Worm (Caenorhabditis elegans) whole organism, late embryonic: Measurements from ENCODE around the gene hrde-1.

Experiments
- C08G9.2 ChIP-seq: sonication (generic microtip); optimal IDR thresholded peaks from 2 replicates; lab custom pipeline; 2016; ENCODE audit warnings: mild to moderate bottlenecking, missing genetic modification characterization, moderate library complexity, missing compliant biosample characterization
- K09A11.1 ChIP-seq: sonication (generic microtip); optimal IDR thresholded peaks from 2 replicates; lab custom pipeline; 2017; ENCODE audit warnings: antibody characterized with exemption, mild to moderate bottlenecking, missing genetic modification characterization, missing compliant biosample characterization; ENCODE audit not compliant: insufficient read depth
- ahr-1 ChIP-seq: sonication (generic microtip); optimal IDR thresholded peaks from 2 replicates; lab custom pipeline; 2016; ENCODE audit warnings: missing genetic modification characterization, missing compliant biosample characterization
- ama-1 ChIP-seq: fragments of 150-350 bp; optimal IDR thresholded peaks from 2 replicates; lab custom pipeline; 2014
- ceh-14 ChIP-seq: sonication (generic microtip); optimal IDR thresholded peaks from 2 replicates; lab custom pipeline; 2016; ENCODE audit warnings: missing genotype, missing genetic modification characterization, missing compliant biosample characterization
- ceh-18 ChIP-seq: sonication (generic microtip); optimal IDR thresholded peaks from 2 replicates; lab custom pipeline; 2016; ENCODE audit warnings: missing genetic modification characterization, missing compliant biosample characterization
- ceh-22 ChIP-seq: sonication (generic microtip); optimal IDR thresholded peaks from 2 replicates; lab custom pipeline; 2017; ENCODE audit warnings: missing biosample characterization, missing genetic modification characterization
- ceh-34 ChIP-seq: sonication (generic microtip); optimal IDR thresholded peaks from 2 replicates; lab custom pipeline; 2016; ENCODE audit warnings: mild to moderate bottlenecking, missing genetic modification characterization, missing compliant biosample characterization
- dve-1 ChIP-seq: sonication (generic microtip); optimal IDR thresholded peaks from 2 replicates; lab custom pipeline; 2017; ENCODE audit warnings: antibody characterized with exemption, mild to moderate bottlenecking, missing genetic modification characterization, missing compliant biosample characterization
- elt-4 ChIP-seq: sonication (generic microtip); optimal IDR thresholded peaks from 2 replicates; lab custom pipeline; 2016; ENCODE audit warnings: missing genetic modification characterization, missing compliant biosample characterization
- ets-4 ChIP-seq: sonication (generic microtip); optimal IDR thresholded peaks from 2 replicates; lab custom pipeline; 2016; ENCODE audit warnings: missing genetic modification characterization, missing compliant biosample characterization
- eyg-1 ChIP-seq: sonication (generic microtip); optimal IDR thresholded peaks from 2 replicates; lab custom pipeline; 2016; ENCODE audit warnings: missing genotype, missing genetic modification characterization, missing compliant biosample characterization
- fax-1 ChIP-seq: sonication (generic microtip); optimal IDR thresholded peaks from 2 replicates; lab custom pipeline; 2016; ENCODE audit warnings: missing genotype, missing genetic modification characterization, missing compliant biosample characterization
- fkh-10 ChIP-seq: fragments of 150-350 bp; optimal IDR thresholded peaks from 2 replicates; lab custom pipeline; 2014; ENCODE audit warnings: missing biosample characterization, missing genetic modification reagents, missing genetic modification characterization
- fkh-6 ChIP-seq: sonication (generic microtip); optimal IDR thresholded peaks from 2 replicates; lab custom pipeline; 2016; ENCODE audit warnings: missing genetic modification characterization, missing compliant biosample characterization
- gmeb-2 ChIP-seq: sonication (generic microtip); optimal IDR thresholded peaks from 2 replicates; lab custom pipeline; 2016; ENCODE audit warnings: missing genetic modification characterization, inconsistent platforms, missing compliant biosample characterization
- hlh-13 ChIP-seq: fragments of 200-800 bp; sonication (Bioruptor generic); optimal IDR thresholded peaks from 2 replicates; lab custom pipeline; 2018; ENCODE audit warnings: mild to moderate bottlenecking, missing genetic modification characterization, missing compliant biosample characterization
- hlh-30 ChIP-seq: sonication (generic microtip); optimal IDR thresholded peaks from 2 replicates; lab custom pipeline; 2017; ENCODE audit warnings: antibody characterized with exemption, missing genetic modification characterization, missing compliant biosample characterization; ENCODE audit not compliant: insufficient read depth
- hlh-6 ChIP-seq: sonication (generic microtip); optimal IDR thresholded peaks from 2 replicates; lab custom pipeline; 2016; ENCODE audit warnings: missing genotype, missing genetic modification characterization, missing compliant biosample characterization
- hlh-8 ChIP-seq: sonication (generic microtip); optimal IDR thresholded peaks from 2 replicates; lab custom pipeline; 2016; ENCODE audit warnings: missing genotype, missing genetic modification characterization, missing compliant biosample characterization
- lim-6 ChIP-seq: sonication (generic microtip); optimal IDR thresholded peaks from 2 replicates; lab custom pipeline; 2016; ENCODE audit warnings: missing genetic modification characterization, missing compliant biosample characterization
- mec-3 ChIP-seq: sonication (generic microtip); optimal IDR thresholded peaks from 2 replicates; lab custom pipeline; 2016; ENCODE audit warnings: borderline replicate concordance, missing genetic modification characterization, missing compliant biosample characterization
- pag-3 ChIP-seq: sonication (generic microtip); optimal IDR thresholded peaks from 2 replicates; lab custom pipeline; 2016; ENCODE audit warnings: missing compliant biosample characterization, missing genetic modification characterization, borderline replicate concordance
- pat-9 ChIP-seq: fragments of 200-800 bp; sonication (Bioruptor generic); optimal IDR thresholded peaks from 2 replicates; lab custom pipeline; 2018; ENCODE audit warnings: mild to moderate bottlenecking, missing genetic modification characterization, moderate library complexity, missing compliant biosample characterization
- pax-1 ChIP-seq: fragments of 150-350 bp; optimal IDR thresholded peaks from 2 replicates; lab custom pipeline; 2014; ENCODE audit warnings: missing biosample characterization, missing genetic modification characterization
- pha-2 ChIP-seq: sonication (generic microtip); optimal IDR thresholded peaks from 2 replicates; lab custom pipeline; 2017; ENCODE audit warnings: mild to moderate bottlenecking, missing genetic modification characterization, missing compliant biosample characterization
- pha-4 ChIP-seq: fragments of 150-350 bp; optimal IDR thresholded peaks from 2 replicates; lab custom pipeline; 2018; ENCODE audit warnings: missing biosample characterization, missing genetic modification reagents, missing genetic modification characterization
- pros-1 ChIP-seq: fragments of 150-350 bp; optimal IDR thresholded peaks from 2 replicates; lab custom pipeline; 2014; ENCODE audit warnings: missing biosample characterization, missing genetic modification reagents, missing genetic modification characterization
- ref-2 ChIP-seq: sonication (generic microtip); optimal IDR thresholded peaks from 2 replicates; lab custom pipeline; 2016; ENCODE audit warnings: missing genetic modification characterization, missing compliant biosample characterization
- rnt-1 ChIP-seq: sonication (generic microtip); optimal IDR thresholded peaks from 2 replicates; lab custom pipeline; 2016; ENCODE audit warnings: missing genetic modification characterization, missing compliant biosample characterization
- sox-4 ChIP-seq: sonication (generic microtip); optimal IDR thresholded peaks from 2 replicates; lab custom pipeline; 2017; ENCODE audit warnings: mild to moderate bottlenecking, missing genetic modification characterization, inconsistent platforms, missing compliant biosample characterization
- unc-3 ChIP-seq, 2 experiments: fragments of 200-800 bp in 1 of 2; sonication (Bioruptor generic) in 1 of 2; sonication (generic microtip) in 1 of 2; conservative IDR thresholded peaks in 1 of 2; optimal IDR thresholded peaks in 1 of 2; 2 replicates each; pipeline versions ENCODE4 v1.3.6 to Lab custom; 2016 to 2022; ENCODE audit warnings: missing compliant biosample characterization in 2 of 2, missing genetic modification characterization in 2 of 2, missing genetic modification reagents in 1 of 2
- unc-42 ChIP-seq: sonication (generic microtip); optimal IDR thresholded peaks from 2 replicates; lab custom pipeline; 2016; ENCODE audit warnings: missing genotype, missing genetic modification characterization, missing compliant biosample characterization
- unc-55 ChIP-seq: sonication (generic microtip); optimal IDR thresholded peaks from 2 replicates; lab custom pipeline; 2017; ENCODE audit warnings: missing biosample characterization, missing genetic modification reagents, missing genetic modification characterization
- ztf-16 ChIP-seq: sonication (generic microtip); optimal IDR thresholded peaks from 2 replicates; lab custom pipeline; 2017; ENCODE audit warnings: missing genetic modification characterization, missing compliant biosample characterization

hrde-1 gene

DNA sequence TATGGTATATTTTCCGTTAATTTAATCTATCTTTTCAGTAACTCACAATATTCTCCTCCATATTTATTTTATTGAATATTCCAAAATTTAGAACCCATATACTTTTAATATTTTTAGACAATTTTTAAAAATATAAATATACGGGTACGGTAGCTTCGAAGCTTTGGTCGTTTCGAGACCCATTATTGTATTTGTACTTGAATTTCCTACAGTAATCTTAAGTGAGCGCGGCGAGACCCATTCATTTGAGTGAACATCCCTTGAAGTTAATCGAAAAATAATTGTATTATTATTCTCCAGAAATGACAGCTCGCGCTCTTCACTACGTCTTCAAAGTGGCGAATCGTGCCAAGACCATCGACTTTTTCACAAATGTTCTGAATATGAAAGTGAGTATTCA is 22.7 kb downstream of the hrde-1 start, which contains the start of gene glod-4:
Gene glod-4 (plus strand): TSS at position 301 of the 400 bp plus-strand sequence.
- TF ChIP-seq fax-1 (tag; lab: Kevin White, UChicago) (no peak), rnt-1 (tag; lab: Kevin White, UChicago) (no peak), hlh-6 (tag; lab: Kevin White, UChicago) (no peak), ama-1 (lab: Kevin White, UChicago) (no peak), ref-2 (tag; lab: Kevin White, UChicago) (no peak), ceh-22 (tag; lab: Kevin White, UChicago) (no peak), elt-4 (tag; lab: Kevin White, UChicago) (no peak), pat-9 (tag; lab: Kevin White, UChicago) (no peak), unc-42 (no peak), ceh-18 (no peak), sox-4 (tag; lab: Kevin White, UChicago) (no peak), hlh-8 (tag; lab: Kevin White, UChicago) (no peak)

DNA sequence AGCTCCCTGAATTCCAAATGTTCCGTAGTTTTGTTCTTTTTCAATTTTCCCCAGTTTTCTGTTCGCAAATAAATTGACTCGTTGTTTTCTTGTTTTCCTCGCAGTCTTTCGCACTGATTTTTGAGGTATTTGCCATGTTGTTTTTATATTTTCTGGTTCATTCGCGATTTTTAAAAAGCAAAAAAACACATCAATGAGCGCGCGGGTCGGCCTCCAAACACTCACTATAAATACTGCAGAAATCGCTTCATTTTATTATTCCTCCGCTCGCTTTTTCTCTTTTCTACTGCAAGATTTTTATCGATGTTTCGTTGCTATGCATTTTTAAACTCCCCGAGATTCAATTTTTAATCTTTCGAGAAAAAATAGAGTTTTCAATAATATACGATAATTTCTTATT is 23.1 kb downstream of the hrde-1 start:
- TF ChIP-seq unc-42 (no peak), unc-55 (no peak), pag-3 (no peak), K09A11.1 (tag; lab: Kevin White, UChicago) (no peak), sox-4 (tag; lab: Kevin White, UChicago) (no peak), pat-9 (tag; lab: Kevin White, UChicago) (no peak), ceh-14 (tag; lab: Kevin White, UChicago) (no peak), fkh-10 (GFP tag; lab: Kevin White, UChicago) (no peak), pax-1 (tag; lab: Kevin White, UChicago) (no peak), eyg-1 (tag; lab: Kevin White, UChicago) (no peak), ama-1 (lab: Kevin White, UChicago) (no peak), pros-1 (tag; lab: Kevin White, UChicago) (no peak), lim-6 (tag; lab: Kevin White, UChicago) (no peak), C08G9.2 (no peak), pha-2 (tag; lab: Kevin White, UChicago) (no peak), ceh-22 (tag; lab: Kevin White, UChicago) (no peak)

DNA sequence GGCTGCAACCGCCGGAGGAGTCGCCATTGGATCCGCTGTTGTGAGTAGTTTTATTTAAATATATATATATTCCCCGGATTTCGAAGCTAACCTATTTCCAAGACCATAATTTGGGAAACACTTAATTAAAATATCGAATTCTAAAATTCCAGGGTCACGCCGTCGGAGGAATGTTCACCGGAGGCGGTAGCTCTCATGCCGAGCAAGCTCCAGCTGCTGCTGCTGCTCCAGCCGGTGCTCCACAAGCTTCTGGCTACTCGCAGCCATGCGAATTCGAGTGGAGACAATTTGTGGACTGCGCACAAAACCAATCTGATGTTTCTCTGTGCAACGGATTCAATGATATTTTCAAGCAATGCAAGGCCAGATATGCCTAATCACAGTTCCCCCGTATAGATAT is 23.6 kb downstream of the hrde-1 start:
- TF ChIP-seq gmeb-2: no peak
- TF ChIP-seq hlh-30: no peak
- TF ChIP-seq ztf-16 (tag; lab: Kevin White, UChicago): no peak
- TF ChIP-seq unc-3 (GFP tag; conservative IDR thresholded peaks at IDR 0.05; lab: Robert Waterston, UW): no peak
- TF ChIP-seq unc-3 (tag; optimal IDR thresholded peaks at IDR 0.05; lab: Kevin White, UChicago): no peak
- no peak for TF ChIP-seq fkh-6 (tag; lab: Kevin White, UChicago)
- TF ChIP-seq ama-1 (lab: Kevin White, UChicago): no peak

DNA sequence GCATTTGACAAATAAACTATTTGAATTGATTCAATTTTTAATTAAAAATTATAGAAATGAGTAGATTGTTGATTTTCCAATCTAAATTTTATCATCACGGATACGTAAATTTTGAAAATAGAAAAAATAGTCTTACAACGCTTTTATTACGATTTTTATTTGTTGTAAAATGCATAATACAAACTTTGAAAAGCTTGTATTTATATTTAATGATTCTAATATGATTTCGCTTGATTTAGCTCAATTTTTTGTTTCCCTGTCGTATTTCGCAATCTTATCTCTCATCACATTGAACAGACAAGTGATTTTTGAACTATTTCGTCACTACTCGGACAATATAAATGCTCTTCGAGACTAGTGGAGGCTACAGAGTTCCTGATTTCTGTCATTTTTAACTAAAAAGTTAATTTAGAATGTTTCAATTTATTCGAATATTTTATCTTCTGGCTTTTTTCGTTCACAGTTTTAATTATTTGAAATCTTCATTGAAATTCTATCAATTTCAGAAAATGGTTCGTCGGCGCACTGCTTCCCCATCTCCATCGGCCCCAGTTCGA is 24.3 kb downstream of the hrde-1 start, which contains the start of the genes wht-3 and har-1:
Gene wht-3 (minus strand): TSS at position 51 of the 557 bp plus-strand sequence.
Gene har-1 (plus strand): TSS at position 507 of the 557 bp plus-strand sequence.
- TF ChIP-seq ahr-1 (no peak), ets-4 (no peak), pat-9 (tag; lab: Kevin White, UChicago) (no peak), dve-1 (tag; lab: Kevin White, UChicago) (no peak), ceh-22 (tag; lab: Kevin White, UChicago) (no peak), ceh-34 (no peak), gmeb-2 (no peak), lim-6 (tag; lab: Kevin White, UChicago) (no peak), pha-4 (no peak), hlh-13 (GFP tag; lab: Kevin White, UChicago) (no peak), unc-42 (no peak), pros-1 (tag; lab: Kevin White, UChicago) (no peak), mec-3 (no peak)
